Worm (Caenorhabditis elegans) whole organism, L3 larva: ENCODE measurements around the gene C44C10.11.

Experiments
- ama-1 ChIP-seq: fragments of 150-350 bp; optimal IDR thresholded peaks from 2 replicates; lab custom pipeline; 2018
- ceh-9 ChIP-seq: sonication (generic microtip); optimal IDR thresholded peaks from 2 replicates; lab custom pipeline; 2018; ENCODE audit warnings: missing biosample characterization, missing genetic modification characterization
- elt-3 ChIP-seq, 3 experiments: fragments of 150-350 bp in 1 of 3; sonication (generic microtip) in 2 of 3; optimal IDR thresholded peaks; 2 replicates in 2 of 3; 4 replicates in 1 of 3; lab custom pipeline; 2014 to 2017; ENCODE audit warnings: missing biosample characterization in 3 of 3, missing genetic modification characterization in 3 of 3
- lin-15B ChIP-seq: fragments of 150-350 bp; optimal IDR thresholded peaks from 2 replicates; lab custom pipeline; 2014; ENCODE audit warnings: missing biosample characterization, missing genetic modification characterization
- mdl-1 ChIP-seq: fragments of 150-350 bp; optimal IDR thresholded peaks from 2 replicates; lab custom pipeline; 2014; ENCODE audit warnings: missing biosample characterization, missing genetic modification characterization
- nfya-1 ChIP-seq: sonication (generic microtip); optimal IDR thresholded peaks from 2 replicates; lab custom pipeline; 2017; ENCODE audit warnings: missing genetic modification characterization, mild to moderate bottlenecking, missing compliant biosample characterization, antibody characterized with exemption, moderate library complexity; ENCODE audit not compliant: insufficient read depth
- nhr-23 ChIP-seq: fragments of 150-350 bp; optimal IDR thresholded peaks from 2 replicates; lab custom pipeline; 2014; ENCODE audit warnings: missing biosample characterization, missing genetic modification reagents, missing genetic modification characterization
- nhr-28 ChIP-seq: fragments of 150-350 bp; optimal IDR thresholded peaks from 2 replicates; lab custom pipeline; 2014; ENCODE audit warnings: missing biosample characterization, missing genetic modification characterization
- pha-4 ChIP-seq: fragments of 150-350 bp; optimal IDR thresholded peaks from 2 replicates; lab custom pipeline; 2014; ENCODE audit warnings: missing biosample characterization, missing genetic modification reagents, missing genetic modification characterization
- sea-2 ChIP-seq: fragments of 150-350 bp; sonication (generic microtip); optimal IDR thresholded peaks from 4 replicates; lab custom pipeline; 2014; ENCODE audit warnings: missing biosample characterization, missing genetic modification reagents, missing genetic modification characterization
- unc-62 ChIP-seq: fragments of 150-350 bp; sonication (generic microtip); optimal IDR thresholded peaks from 4 replicates; lab custom pipeline; 2014; ENCODE audit warnings: missing biosample characterization, missing genetic modification reagents, missing genetic modification characterization

DNA sequence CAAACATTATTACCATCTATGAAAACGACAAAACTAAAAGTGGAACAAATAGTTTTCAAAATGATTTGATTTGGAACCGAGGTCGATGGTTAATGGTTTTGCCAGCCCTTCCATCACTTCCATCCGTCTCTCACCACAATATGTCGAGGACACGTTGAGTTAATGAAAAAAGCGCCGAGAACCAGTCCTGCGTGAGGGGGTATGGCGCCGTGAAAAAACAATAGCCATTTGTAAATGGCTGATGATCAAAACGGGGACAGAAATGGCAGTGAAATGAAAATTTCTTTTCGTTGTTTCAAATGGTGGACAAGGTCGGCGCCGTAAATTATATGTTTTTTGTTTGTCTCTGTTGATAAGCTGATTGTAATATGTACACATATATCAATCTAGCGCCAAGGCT, 9.9 kb upstream of the C44C10.11 start:
- TF ChIP-seq nhr-23 (tag; lab: Kevin White, UChicago) (no peak), unc-62 (GFP tag; lab: Kevin White, UChicago) (no peak), elt-3 (tag; optimal IDR thresholded peaks at IDR 0.05; lab: Kevin White, UChicago) (no peak), ceh-9 (tag; lab: Kevin White, UChicago) (no peak), nfya-1 (no peak), lin-15B (tag; lab: Kevin White, UChicago) (no peak), nhr-28 (tag; lab: Kevin White, UChicago) (no peak), ama-1 (lab: Kevin White, UChicago) (no peak), sea-2 (GFP tag; lab: Kevin White, UChicago) (no peak), mdl-1 (tag; lab: Kevin White, UChicago) (no peak), pha-4 (no peak)
